Worm (Caenorhabditis elegans) whole organism, L2 larva: Measurements from ENCODE around the gene ceh-86.
A peak's percentile ranks its signal among the peaks of the same experiment; 100 is the strongest.

ENCODE experiments used
- C34F6.9 ChIP-seq: fragments of 150-350 bp; optimal IDR thresholded peaks from 2 replicates; lab custom pipeline; 2014; ENCODE audit warnings: missing biosample characterization, missing genetic modification characterization
- F13H6.1 ChIP-seq: sonication (generic microtip); optimal IDR thresholded peaks from 2 replicates; lab custom pipeline; 2016; ENCODE audit warnings: missing genetic modification characterization, missing compliant biosample characterization
- R02D3.7 ChIP-seq: fragments of 150-350 bp; optimal IDR thresholded peaks from 2 replicates; lab custom pipeline; 2014; ENCODE audit warnings: missing biosample characterization, missing genetic modification characterization
- Y55F3AM.14 ChIP-seq: fragments of 200-800 bp; sonication (Bioruptor generic); optimal IDR thresholded peaks from 2 replicates; lab custom pipeline; 2018; ENCODE audit warnings: mild to moderate bottlenecking, missing genetic modification characterization, missing compliant biosample characterization
- ZK546.5 ChIP-seq: sonication (generic microtip); optimal IDR thresholded peaks from 2 replicates; lab custom pipeline; 2017; ENCODE audit warnings: missing biosample characterization, missing genetic modification characterization
- alr-1 ChIP-seq: fragments of 150-350 bp; optimal IDR thresholded peaks from 2 replicates; lab custom pipeline; 2014; ENCODE audit warnings: missing biosample characterization, missing genetic modification characterization
- ama-1 ChIP-seq: fragments of 150-350 bp; optimal IDR thresholded peaks from 2 replicates; lab custom pipeline; 2018; ENCODE audit warnings: inconsistent platforms
- ceh-16 ChIP-seq: fragments of 150-350 bp; optimal IDR thresholded peaks from 2 replicates; lab custom pipeline; 2014; ENCODE audit warnings: missing biosample characterization, missing genetic modification characterization
- ceh-82 ChIP-seq: fragments of 150-350 bp; optimal IDR thresholded peaks from 2 replicates; lab custom pipeline; 2014; ENCODE audit warnings: missing biosample characterization, missing genetic modification characterization
- crh-2 ChIP-seq: sonication (generic microtip); optimal IDR thresholded peaks from 2 replicates; lab custom pipeline; 2017; ENCODE audit warnings: missing biosample characterization, missing genetic modification characterization
- dmd-4 ChIP-seq: sonication (generic microtip); optimal IDR thresholded peaks from 2 replicates; lab custom pipeline; 2017; ENCODE audit warnings: missing biosample characterization, missing genetic modification characterization
- egl-27 ChIP-seq: sonication (generic microtip); optimal IDR thresholded peaks from 3 replicates; lab custom pipeline; 2017; ENCODE audit warnings: missing biosample characterization, missing genetic modification reagents, missing genetic modification characterization
- elt-1 ChIP-seq: fragments of 150-350 bp; optimal IDR thresholded peaks from 2 replicates; lab custom pipeline; 2014; ENCODE audit warnings: missing biosample characterization, missing genetic modification characterization
- elt-3 ChIP-seq: sonication (generic microtip); optimal IDR thresholded peaks from 2 replicates; lab custom pipeline; 2017; ENCODE audit warnings: missing biosample characterization, missing genetic modification characterization
- fos-1 ChIP-seq: fragments of 150-350 bp; optimal IDR thresholded peaks from 2 replicates; lab custom pipeline; 2014; ENCODE audit warnings: missing biosample characterization, missing genetic modification characterization
- gmeb-1 ChIP-seq: fragments of 150-350 bp; optimal IDR thresholded peaks from 2 replicates; lab custom pipeline; 2014; ENCODE audit warnings: missing biosample characterization, missing genetic modification characterization
- lin-11 ChIP-seq: fragments of 150-350 bp; sonication (generic microtip); optimal IDR thresholded peaks from 2 replicates; lab custom pipeline; 2014; ENCODE audit warnings: missing biosample characterization, missing genetic modification characterization, inconsistent platforms, mixed read lengths
- lin-13 ChIP-seq: fragments of 150-350 bp; optimal IDR thresholded peaks from 2 replicates; lab custom pipeline; 2014; ENCODE audit warnings: missing biosample characterization, missing genetic modification reagents, missing genetic modification characterization
- lin-39 ChIP-seq: fragments of 150-350 bp; optimal IDR thresholded peaks from 2 replicates; lab custom pipeline; 2014; ENCODE audit warnings: missing biosample characterization, missing genetic modification reagents, missing genetic modification characterization
- lsy-2 ChIP-seq, 2 experiments: fragments of 150-350 bp in 1 of 2; sonication (generic microtip) in 1 of 2; optimal IDR thresholded peaks; 2 replicates each; lab custom pipeline; 2014 to 2017; ENCODE audit warnings: missing biosample characterization in 2 of 2, missing genetic modification characterization in 2 of 2
- mab-5 ChIP-seq: fragments of 150-350 bp; optimal IDR thresholded peaks from 2 replicates; lab custom pipeline; 2014; ENCODE audit warnings: missing biosample characterization, missing genetic modification characterization
- mbf-1 ChIP-seq: sonication (generic microtip); optimal IDR thresholded peaks from 2 replicates; lab custom pipeline; 2017; ENCODE audit warnings: missing biosample characterization, missing genetic modification characterization
- mdl-1 ChIP-seq, 2 experiments: fragments of 150-350 bp in 1 of 2; sonication (generic microtip) in 1 of 2; optimal IDR thresholded peaks; 2 replicates each; lab custom pipeline; 2017; ENCODE audit warnings: missing biosample characterization in 2 of 2, missing genetic modification characterization in 2 of 2
- nhr-10 ChIP-seq: sonication (generic microtip); optimal IDR thresholded peaks from 2 replicates; lab custom pipeline; 2017; ENCODE audit warnings: missing biosample characterization, missing genetic modification characterization
- nhr-11 ChIP-seq: fragments of 150-350 bp; optimal IDR thresholded peaks from 2 replicates; lab custom pipeline; 2014; ENCODE audit warnings: missing biosample characterization, missing genetic modification characterization
- nhr-12 ChIP-seq: fragments of 150-350 bp; optimal IDR thresholded peaks from 2 replicates; lab custom pipeline; 2014; ENCODE audit warnings: missing biosample characterization, missing genetic modification characterization
- nhr-129 ChIP-seq: fragments of 150-350 bp; optimal IDR thresholded peaks from 2 replicates; lab custom pipeline; 2014; ENCODE audit warnings: missing biosample characterization, missing genetic modification characterization
- nhr-21 ChIP-seq: fragments of 150-350 bp; optimal IDR thresholded peaks from 2 replicates; lab custom pipeline; 2014; ENCODE audit warnings: missing biosample characterization, missing genetic modification characterization
- nhr-23 ChIP-seq: fragments of 150-350 bp; optimal IDR thresholded peaks from 2 replicates; lab custom pipeline; 2014; ENCODE audit warnings: missing biosample characterization, missing genetic modification reagents, missing genetic modification characterization
- nhr-237 ChIP-seq: fragments of 150-350 bp; optimal IDR thresholded peaks from 2 replicates; lab custom pipeline; 2014; ENCODE audit warnings: missing biosample characterization, missing genetic modification characterization
- nhr-25 ChIP-seq: fragments of 150-350 bp; sonication (generic microtip); optimal IDR thresholded peaks from 3 replicates; lab custom pipeline; 2014; ENCODE audit warnings: missing biosample characterization, missing genetic modification characterization
- nhr-6 ChIP-seq: fragments of 150-350 bp; optimal IDR thresholded peaks from 2 replicates; lab custom pipeline; 2014; ENCODE audit warnings: missing biosample characterization, missing genetic modification characterization
- nhr-77 ChIP-seq: fragments of 150-350 bp; optimal IDR thresholded peaks from 2 replicates; lab custom pipeline; 2014; ENCODE audit warnings: missing biosample characterization, missing genetic modification characterization
- peb-1 ChIP-seq: fragments of 150-350 bp; optimal IDR thresholded peaks from 2 replicates; lab custom pipeline; 2014; ENCODE audit warnings: missing biosample characterization, missing genetic modification characterization
- sem-4 ChIP-seq: fragments of 150-350 bp; optimal IDR thresholded peaks from 2 replicates; lab custom pipeline; 2014; ENCODE audit warnings: missing biosample characterization, missing genetic modification reagents, missing genetic modification characterization
- sma-3 ChIP-seq: sonication (generic microtip); optimal IDR thresholded peaks from 2 replicates; lab custom pipeline; 2016; ENCODE audit warnings: missing genetic modification reagents, missing genetic modification characterization, missing compliant biosample characterization
- sma-9 ChIP-seq, 2 experiments: fragments of 150-350 bp in 1 of 2; sonication (generic microtip) in 1 of 2; optimal IDR thresholded peaks; 2 replicates each; lab custom pipeline; 2014 to 2016; ENCODE audit warnings: missing genetic modification characterization in 2 of 2, mild to moderate bottlenecking in 1 of 2, missing biosample characterization in 1 of 2, missing compliant biosample characterization in 1 of 2, missing genetic modification reagents in 1 of 2, moderate library complexity in 1 of 2
- snpc-4 ChIP-seq: fragments of 150-350 bp; optimal IDR thresholded peaks from 2 replicates; lab custom pipeline; 2014; ENCODE audit warnings: missing biosample characterization, missing genetic modification characterization
- unc-39 ChIP-seq: fragments of 150-350 bp; optimal IDR thresholded peaks from 2 replicates; lab custom pipeline; 2014; ENCODE audit warnings: missing biosample characterization, missing genetic modification characterization
- unc-55 ChIP-seq: fragments of 150-350 bp; sonication (generic microtip); optimal IDR thresholded peaks from 3 replicates; lab custom pipeline; 2014; ENCODE audit warnings: missing biosample characterization, missing genetic modification reagents, missing genetic modification characterization
- zag-1 ChIP-seq: fragments of 150-350 bp; optimal IDR thresholded peaks from 2 replicates; lab custom pipeline; 2014; ENCODE audit warnings: missing biosample characterization, missing genetic modification characterization
- ztf-11 ChIP-seq: sonication (generic microtip); optimal IDR thresholded peaks from 2 replicates; lab custom pipeline; 2017; ENCODE audit warnings: missing biosample characterization, missing genetic modification characterization
- ztf-4 ChIP-seq: fragments of 150-350 bp; optimal IDR thresholded peaks from 2 replicates; lab custom pipeline; 2014; ENCODE audit warnings: missing biosample characterization, missing genetic modification characterization

The ceh-86 gene

DNA sequence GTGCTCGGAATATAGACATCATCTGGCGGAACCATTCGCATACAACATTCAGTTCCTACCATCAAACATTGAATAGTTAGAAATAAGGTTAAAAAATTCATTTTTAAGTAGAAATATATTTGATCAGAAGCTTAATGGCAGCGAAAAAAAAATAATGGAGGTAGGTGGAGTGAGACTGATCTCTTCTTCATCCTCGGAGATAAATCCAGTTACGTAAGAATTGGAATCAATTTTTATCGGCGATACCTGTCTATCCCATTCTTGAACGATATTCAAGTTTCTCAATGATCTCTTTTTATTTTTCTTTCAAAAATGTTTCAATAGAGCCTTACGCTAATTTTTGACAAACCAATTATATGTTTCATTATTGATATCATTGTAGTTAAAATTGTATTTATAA is 46.4 kb downstream of the ceh-86 start, which contains the start of gene F16G10.9:
Gene F16G10.9, minus strand, starts transcription at position 101 of the 400 bp plus-strand sequence.
- TF ChIP-seq egl-27 (tag; lab: Kevin White, UChicago) (no peak), sem-4 (tag; lab: Kevin White, UChicago) (no peak), alr-1 (no peak), mab-5 (tag; lab: Kevin White, UChicago) (no peak), ceh-16 (no peak), zag-1 (no peak), mdl-1 (tag; optimal IDR thresholded peaks at IDR 0.05; lab: Kevin White, UChicago) (no peak), nhr-77 (no peak)

DNA sequence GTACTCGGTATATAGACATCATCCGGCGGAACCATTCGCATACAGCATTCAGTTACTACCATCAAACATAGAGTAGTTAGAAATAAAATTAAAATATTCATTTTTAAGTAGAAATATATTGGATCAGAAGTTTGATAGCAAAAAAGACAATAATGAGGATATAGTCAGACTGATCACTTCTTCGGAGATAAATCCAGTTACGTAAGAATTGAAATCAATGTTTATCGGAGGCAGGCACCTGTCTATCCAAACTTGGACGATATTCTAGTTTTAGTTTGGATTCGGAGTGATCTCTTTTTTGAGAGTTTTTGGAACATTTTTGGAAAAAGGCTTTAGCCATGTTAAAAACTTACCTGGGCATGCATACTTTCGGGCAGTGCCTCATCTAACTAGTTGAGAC is 48.5 kb downstream of the ceh-86 start, which contains the start of gene F16G10.8:
Gene F16G10.8, minus strand, starts transcription at position 101 of the 400 bp plus-strand sequence.
- TF ChIP-seq ztf-11 (tag; lab: Kevin White, UChicago) = no peak
- no peak for TF ChIP-seq mab-5 (tag; lab: Kevin White, UChicago)
- no peak for TF ChIP-seq dmd-4 (tag; lab: Kevin White, UChicago)

DNA sequence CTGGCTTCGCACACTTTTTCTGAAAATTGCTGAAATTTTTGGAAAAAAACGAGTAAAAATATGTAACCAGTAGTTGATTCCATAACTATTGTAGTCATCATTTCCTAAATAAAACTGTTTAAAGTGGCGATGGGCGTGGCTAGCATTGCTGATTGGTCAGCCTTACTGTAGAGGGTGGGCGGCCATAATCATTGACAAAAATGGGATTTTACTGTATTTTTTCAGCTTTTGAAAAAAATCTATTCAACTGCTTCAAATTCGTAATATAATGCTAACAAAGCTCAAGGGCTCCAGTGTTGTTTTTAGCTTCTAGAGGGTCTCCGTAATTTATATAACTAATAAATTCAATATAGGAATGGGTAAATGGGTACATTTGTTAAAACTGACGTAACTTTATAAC is 51.7 kb downstream of the ceh-86 start, which contains the start of gene F16G10.7:
Gene F16G10.7, minus strand, starts transcription at position 101 of the 400 bp plus-strand sequence.
- no peak for TF ChIP-seq egl-27 (tag; lab: Kevin White, UChicago)
- TF ChIP-seq nhr-12 = no peak
- TF ChIP-seq sma-9 (GFP tag; optimal IDR thresholded peaks at IDR 0.05; lab: Kevin White, UChicago) = no peak
- TF ChIP-seq sma-9 (tag; optimal IDR thresholded peaks at IDR 0.05; lab: Kevin White, UChicago) = no peak
- TF ChIP-seq ceh-82 (tag; lab: Kevin White, UChicago) = no peak
- TF ChIP-seq nhr-237 (tag; lab: Kevin White, UChicago) = no peak

DNA sequence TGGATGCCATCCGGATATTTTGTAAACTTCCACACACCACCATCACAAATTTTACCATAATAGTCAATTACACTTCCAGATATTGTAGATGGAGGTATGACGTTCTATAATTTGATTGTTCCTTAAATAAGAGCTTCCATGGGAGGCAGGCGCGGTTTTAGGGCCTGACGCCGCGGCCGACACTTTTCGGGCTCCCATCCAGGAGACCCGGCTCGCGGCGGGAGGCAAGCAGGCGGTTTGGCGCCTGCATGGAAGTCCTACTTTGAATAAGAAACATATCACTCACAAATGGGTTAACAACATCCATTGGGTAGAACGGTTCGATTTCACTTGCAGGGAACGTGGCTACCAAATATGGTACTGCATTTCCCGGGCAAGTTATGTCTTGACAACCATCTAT is 52.2 kb downstream of the ceh-86 start:
- TF ChIP-seq unc-39 (tag; lab: Kevin White, UChicago) (no peak), nhr-237 (tag; lab: Kevin White, UChicago) (no peak), lin-11 (no peak), nhr-6 (tag; lab: Kevin White, UChicago) (no peak), mdl-1 (tag; optimal IDR thresholded peaks at IDR 0.05; lab: Kevin White, UChicago) (no peak), ztf-4 (tag; lab: Kevin White, UChicago) (no peak), fos-1 (no peak)

DNA sequence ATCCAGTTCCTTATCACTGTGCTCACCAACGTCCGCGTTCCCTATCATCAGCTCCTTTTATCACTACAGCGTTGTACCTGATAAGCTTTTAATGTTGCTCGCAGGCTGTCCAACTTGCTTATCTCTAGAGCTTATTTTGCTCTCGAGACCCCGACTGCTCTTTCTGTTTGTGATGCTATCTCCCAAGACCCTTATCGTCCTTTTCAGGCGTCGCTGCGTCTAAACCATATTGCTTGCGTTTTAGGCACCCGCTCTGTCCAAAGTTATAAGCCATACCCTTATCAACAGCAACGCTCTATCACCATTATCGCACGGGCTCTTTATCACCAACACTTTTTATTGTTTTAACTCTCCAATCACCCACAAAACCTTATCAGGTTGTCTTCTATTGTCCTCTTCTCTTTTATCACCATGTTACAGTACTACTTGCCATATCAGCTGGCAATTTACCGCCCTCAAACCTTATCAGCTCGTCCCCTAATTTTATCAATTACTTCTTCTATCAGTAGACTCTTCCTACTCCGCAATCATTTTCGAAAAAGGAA is 53.3 kb downstream of the ceh-86 start:
- TF ChIP-seq unc-39 (tag; lab: Kevin White, UChicago) = no peak
- no peak for TF ChIP-seq elt-3 (tag; lab: Kevin White, UChicago)
- TF ChIP-seq ztf-11 (tag; lab: Kevin White, UChicago) = no peak
- no peak for TF ChIP-seq ZK546.5 (tag; lab: Kevin White, UChicago)
- TF ChIP-seq fos-1 = peak; percentile 94
- TF ChIP-seq C34F6.9 = no peak
- TF ChIP-seq ceh-82 (tag; lab: Kevin White, UChicago) = no peak
- TF ChIP-seq mab-5 (tag; lab: Kevin White, UChicago) = no peak
- TF ChIP-seq lin-11 = no peak
- no peak for TF ChIP-seq lin-39 (tag; lab: Kevin White, UChicago)
- TF ChIP-seq egl-27 (tag; lab: Kevin White, UChicago) = peak; percentile 97
- peak; percentile 88 for TF ChIP-seq crh-2 (tag; lab: Kevin White, UChicago)
- no peak for TF ChIP-seq ceh-16
- no peak for TF ChIP-seq mbf-1
- TF ChIP-seq snpc-4 (tag; lab: Kevin White, UChicago) = no peak
- peak; percentile 79 for TF ChIP-seq sma-9 (GFP tag; optimal IDR thresholded peaks at IDR 0.05; lab: Kevin White, UChicago)
- no peak for TF ChIP-seq sma-9 (tag; optimal IDR thresholded peaks at IDR 0.05; lab: Kevin White, UChicago)
- TF ChIP-seq ama-1 (lab: Kevin White, UChicago) = no peak
- no peak for TF ChIP-seq nhr-12
- TF ChIP-seq alr-1 = no peak
- peak; percentile 67 for TF ChIP-seq F13H6.1 (tag; lab: Kevin White, UChicago)
- no peak for TF ChIP-seq nhr-77
- TF ChIP-seq lin-13 = no peak
- no peak for TF ChIP-seq nhr-11 (tag; lab: Kevin White, UChicago)
- peak; percentile 31 for TF ChIP-seq Y55F3AM.14 (GFP tag; lab: Kevin White, UChicago)
- no peak for TF ChIP-seq nhr-129 (tag; lab: Kevin White, UChicago)
- no peak for TF ChIP-seq sem-4 (tag; lab: Kevin White, UChicago)
- TF ChIP-seq nhr-10 (tag; lab: Kevin White, UChicago) = no peak
- no peak for TF ChIP-seq zag-1
- TF ChIP-seq sma-3 (GFP tag; lab: Kevin White, UChicago) = peak; percentile 94
- TF ChIP-seq R02D3.7 (tag; lab: Kevin White, UChicago) = no peak
- peak; percentile 54 for TF ChIP-seq gmeb-1 (tag; lab: Kevin White, UChicago)
- TF ChIP-seq lsy-2 (tag; optimal IDR thresholded peaks at IDR 0.05; lab: Kevin White, UChicago) = peak; percentile 31 to 81
- TF ChIP-seq nhr-21 = peak; percentile 5
- TF ChIP-seq nhr-25 (tag; lab: Kevin White, UChicago) = no peak
- TF ChIP-seq nhr-23 (tag; lab: Kevin White, UChicago) = no peak
- no peak for TF ChIP-seq elt-1
- no peak for TF ChIP-seq peb-1 (tag; lab: Kevin White, UChicago)
- TF ChIP-seq ztf-4 (tag; lab: Kevin White, UChicago) = no peak
- TF ChIP-seq unc-55 (GFP tag; lab: Kevin White, UChicago) = no peak
